Worm (Caenorhabditis elegans): Measurements from ENCODE around the gene rbc-2.

ce11 chrIII:2515461-2515860 lies 13.0 kb downstream of the rbc-2 start:
- TF ChIP-seq sptf-1 (tag; optimal IDR thresholded peaks at IDR 0.05) (no peak), mep-1 (tag; optimal IDR thresholded peaks at IDR 0.05) (no peak), elt-3 (tag; optimal IDR thresholded peaks at IDR 0.05) (no peak), nhr-2 (tag; optimal IDR thresholded peaks at IDR 0.05) (no peak)
